Fruit fly (Drosophila melanogaster) whole organism, embryonic: ENCODE results near the gene mnd.

Experiments used
- Abd-B ChIP-seq: fragments of 200-800 bp; sonication (Bioruptor generic); optimal IDR thresholded peaks from 2 replicates; lab custom pipeline; 2018; ENCODE audit warnings: missing biosample characterization, mild to moderate bottlenecking, missing genetic modification characterization, moderate library complexity
- Ada2b ChIP-seq: fragments of 200-800 bp; sonication (Bioruptor generic); IDR thresholded peaks from 2 replicates; pipeline ENCODE4 v1.3.6; 2022; ENCODE audit warnings: missing biosample characterization, missing genetic modification characterization
- Atf-2 ChIP-seq: fragments of 200-800 bp; sonication (Bioruptor generic); optimal IDR thresholded peaks from 2 replicates; lab custom pipeline; 2016; ENCODE audit warnings: missing biosample characterization, missing genetic modification characterization
- Bgb ChIP-seq: fragments of 200-800 bp; sonication (Bioruptor generic); IDR thresholded peaks from 2 replicates; pipeline ENCODE4 v1.3.6; 2022; ENCODE audit warnings: missing biosample characterization, missing genetic modification characterization; ENCODE audit not compliant: partially characterized antibody
- BtbVII ChIP-seq: fragments of 200-800 bp; sonication (Bioruptor generic); optimal IDR thresholded peaks from 3 replicates; lab custom pipeline; 2017; ENCODE audit warnings: missing biosample characterization, mild to moderate bottlenecking, missing genetic modification characterization
- CG10267 ChIP-seq: fragments of 200-800 bp; sonication (Bioruptor generic); optimal IDR thresholded peaks from 2 replicates; lab custom pipeline; 2018; ENCODE audit warnings: missing biosample characterization, mild to moderate bottlenecking, missing genetic modification characterization, moderate library complexity
- CG15269 ChIP-seq: fragments of 200-800 bp; sonication (Bioruptor generic); optimal IDR thresholded peaks from 2 replicates; lab custom pipeline; 2018; ENCODE audit warnings: missing biosample characterization, mild to moderate bottlenecking, missing genetic modification characterization, moderate library complexity
- CG16813 ChIP-seq: fragments of 200-800 bp; sonication (Bioruptor generic); IDR thresholded peaks from 3 replicates; pipeline ENCODE4 v1.3.6; 2022; ENCODE audit warnings: missing biosample characterization, missing genetic modification characterization; ENCODE audit not compliant: partially characterized antibody
- CG17186 ChIP-seq: fragments of 200-800 bp; sonication (Bioruptor generic); optimal IDR thresholded peaks from 3 replicates; lab custom pipeline; 2017; ENCODE audit warnings: missing biosample characterization, missing genetic modification reagents, missing genetic modification characterization
- CG18011 ChIP-seq: fragments of 200-800 bp; sonication (Bioruptor generic); optimal IDR thresholded peaks from 2 replicates; lab custom pipeline; 2017; ENCODE audit warnings: missing biosample characterization, missing genetic modification characterization, mild to moderate bottlenecking, moderate library complexity, missing genotype
- CG4730 ChIP-seq: fragments of 200-800 bp; sonication (Bioruptor generic); IDR thresholded peaks from 2 replicates; pipeline ENCODE4 v1.3.6; 2022; ENCODE audit warnings: missing biosample characterization, missing genetic modification characterization
- CG6254 ChIP-seq: fragments of 200-800 bp; sonication (Bioruptor generic); optimal IDR thresholded peaks from 3 replicates; lab custom pipeline; 2017; ENCODE audit warnings: mild to moderate bottlenecking, missing biosample characterization, missing genetic modification reagents, missing genetic modification characterization
- CG8089 ChIP-seq: fragments of 200-800 bp; sonication (Bioruptor generic); optimal IDR thresholded peaks from 3 replicates; lab custom pipeline; 2016; ENCODE audit warnings: missing biosample characterization, missing genetic modification characterization
- CG8359 ChIP-seq: fragments of 200-800 bp; sonication (Bioruptor generic); optimal IDR thresholded peaks from 2 replicates; lab custom pipeline; 2017; ENCODE audit warnings: missing biosample characterization, mild to moderate bottlenecking, missing genetic modification characterization, borderline replicate concordance
- CG9727 ChIP-seq: fragments of 200-800 bp; sonication (Bioruptor generic); optimal IDR thresholded peaks from 3 replicates; lab custom pipeline; 2017; ENCODE audit warnings: missing biosample characterization, mild to moderate bottlenecking, missing genetic modification characterization
- CG9797 ChIP-seq: fragments of 200-800 bp; sonication (Bioruptor generic); optimal IDR thresholded peaks from 3 replicates; lab custom pipeline; 2018; ENCODE audit warnings: missing biosample characterization, mild to moderate bottlenecking, missing genetic modification characterization
- CG9932 ChIP-seq: fragments of 200-800 bp; sonication (Bioruptor generic); IDR thresholded peaks from 2 replicates; pipeline ENCODE4 v1.3.6; 2022; ENCODE audit warnings: missing biosample characterization, missing genetic modification characterization
- Camta ChIP-seq: fragments of 200-800 bp; sonication (Bioruptor generic); optimal IDR thresholded peaks from 2 replicates; lab custom pipeline; 2016; ENCODE audit warnings: missing biosample characterization, missing genetic modification characterization
- Eip74EF ChIP-seq, 2 experiments: fragments of 200-800 bp in 1 of 2; fragments of >200 bp in 1 of 2; sonication (Bioruptor generic) in 1 of 2; optimal IDR thresholded peaks; 2 replicates each; lab custom pipeline; 2017 to 2019; ENCODE audit warnings: missing biosample characterization in 2 of 2, missing genetic modification characterization in 2 of 2, mild to moderate bottlenecking in 1 of 2, moderate library complexity in 1 of 2
- HHEX ChIP-seq: fragments of 200-800 bp; sonication (Bioruptor generic); optimal IDR thresholded peaks from 3 replicates; lab custom pipeline; 2017; ENCODE audit warnings: missing biosample characterization, mild to moderate bottlenecking, missing genetic modification characterization, missing genetic modification reagents
- HLHmδ ChIP-seq: fragments of 200-800 bp; sonication (Bioruptor generic); optimal IDR thresholded peaks from 2 replicates; lab custom pipeline; 2018; ENCODE audit warnings: missing biosample characterization, mild to moderate bottlenecking, missing genetic modification characterization, moderate library complexity
- HmgZ ChIP-seq: fragments of 200-800 bp; sonication (Bioruptor generic); optimal IDR thresholded peaks from 2 replicates; lab custom pipeline; 2018; ENCODE audit warnings: missing biosample characterization, mild to moderate bottlenecking, missing genetic modification characterization
- Ptx1 ChIP-seq: fragments of 200-800 bp; sonication (Bioruptor generic); IDR thresholded peaks from 2 replicates; pipeline ENCODE4 v1.3.6; 2022; ENCODE audit warnings: missing biosample characterization, missing genetic modification characterization
- Ravus ChIP-seq: fragments of 200-800 bp; sonication (Bioruptor generic); IDR thresholded peaks from 2 replicates; pipeline ENCODE4 v1.3.6; 2022; ENCODE audit warnings: missing biosample characterization, missing genetic modification characterization
- Sin3A ChIP-seq: fragments of >200 bp; optimal IDR thresholded peaks from 2 replicates; lab custom pipeline; 2018
- Xrp1 ChIP-seq: fragments of 200-800 bp; sonication (Bioruptor generic); IDR thresholded peaks from 2 replicates; pipeline ENCODE4 v1.3.6; 2022; ENCODE audit warnings: missing biosample characterization, missing genetic modification characterization
- bowl ChIP-seq: fragments of 200-800 bp; sonication (Bioruptor generic); IDR thresholded peaks from 2 replicates; pipeline ENCODE4 v1.3.6; 2022; ENCODE audit warnings: missing biosample characterization, missing genetic modification characterization
- chm ChIP-seq: fragments of 200-800 bp; sonication (Bioruptor generic); IDR thresholded peaks from 2 replicates; pipeline ENCODE4 v1.3.6; 2022; ENCODE audit warnings: missing biosample characterization, missing genetic modification characterization
- ci ChIP-seq: fragments of 200-800 bp; sonication (Bioruptor generic); IDR thresholded peaks from 3 replicates; pipeline ENCODE4 v1.3.6; 2022; ENCODE audit warnings: missing biosample characterization, missing genetic modification characterization
- corto ChIP-seq: fragments of 200-800 bp; sonication (Bioruptor generic); optimal IDR thresholded peaks from 2 replicates; lab custom pipeline; 2016; ENCODE audit warnings: missing biosample characterization, mild to moderate bottlenecking, missing genetic modification characterization, moderate library complexity
- da ChIP-seq: fragments of 200-800 bp; sonication (Bioruptor generic); optimal IDR thresholded peaks from 2 replicates; lab custom pipeline; 2016; ENCODE audit warnings: missing biosample characterization, missing genetic modification characterization
- dati ChIP-seq: fragments of 200-800 bp; sonication (Bioruptor generic); IDR thresholded peaks from 2 replicates; pipeline ENCODE4 v1.3.6; 2022; ENCODE audit warnings: missing biosample characterization, missing genetic modification characterization
- fu2 ChIP-seq: fragments of 200-800 bp; sonication (Bioruptor generic); optimal IDR thresholded peaks from 2 replicates; lab custom pipeline; 2016; ENCODE audit warnings: missing biosample characterization, missing genetic modification characterization
- gcm ChIP-seq: fragments of 200-800 bp; sonication (Bioruptor generic); optimal IDR thresholded peaks from 2 replicates; lab custom pipeline; 2019; ENCODE audit warnings: missing biosample characterization, mild to moderate bottlenecking, missing genetic modification characterization, moderate library complexity
- gt ChIP-seq: fragments of 200-800 bp; sonication (Bioruptor generic); IDR thresholded peaks from 2 replicates; pipeline ENCODE4 v1.3.6; 2022; ENCODE audit warnings: missing biosample characterization, missing genetic modification characterization
- lilli ChIP-seq: fragments of 200-800 bp; sonication (Bioruptor generic); optimal IDR thresholded peaks from 3 replicates; lab custom pipeline; 2016; ENCODE audit warnings: missing biosample characterization, missing genetic modification characterization
- mirr ChIP-seq: fragments of 200-800 bp; sonication (Bioruptor generic); optimal IDR thresholded peaks from 3 replicates; lab custom pipeline; 2018; ENCODE audit warnings: missing biosample characterization, mild to moderate bottlenecking, missing genetic modification characterization
- nau ChIP-seq: fragments of 200-800 bp; sonication (Bioruptor generic); optimal IDR thresholded peaks from 3 replicates; lab custom pipeline; 2017; ENCODE audit warnings: missing biosample characterization, mild to moderate bottlenecking, missing genetic modification characterization, missing genetic modification reagents
- org-1 ChIP-seq: fragments of 200-800 bp; sonication (Bioruptor generic); optimal IDR thresholded peaks from 2 replicates; lab custom pipeline; 2017; ENCODE audit warnings: missing biosample characterization, missing genetic modification characterization
- pb ChIP-seq: fragments of 200-800 bp; sonication (Bioruptor generic); optimal IDR thresholded peaks from 3 replicates; lab custom pipeline; 2016; ENCODE audit warnings: missing biosample characterization, missing genetic modification characterization
- psq ChIP-seq: fragments of 200-800 bp; sonication (Bioruptor generic); optimal IDR thresholded peaks from 2 replicates; lab custom pipeline; 2017; ENCODE audit warnings: missing biosample characterization, missing genetic modification characterization
- ranshi ChIP-seq: fragments of 200-800 bp; sonication (Bioruptor generic); IDR thresholded peaks from 2 replicates; pipeline ENCODE4 v1.3.6; 2022; ENCODE audit warnings: missing biosample characterization, missing genetic modification characterization
- rib ChIP-seq: fragments of 200-800 bp; sonication (Bioruptor generic); IDR thresholded peaks from 2 replicates; pipeline ENCODE4 v1.3.6; 2022; ENCODE audit warnings: missing biosample characterization, missing genetic modification characterization
- row ChIP-seq: fragments of 200-800 bp; sonication (Bioruptor generic); IDR thresholded peaks from 3 replicates; pipeline ENCODE4 v1.3.6; 2022; ENCODE audit warnings: missing biosample characterization, missing genetic modification characterization
- salm ChIP-seq: fragments of 200-800 bp; sonication (Bioruptor generic); optimal IDR thresholded peaks from 2 replicates; lab custom pipeline; 2018; ENCODE audit warnings: missing biosample characterization, mild to moderate bottlenecking, missing genetic modification characterization
- sd ChIP-seq: fragments of 200-800 bp; sonication (Bioruptor generic); optimal IDR thresholded peaks from 3 replicates; lab custom pipeline; 2018; ENCODE audit warnings: missing biosample characterization, mild to moderate bottlenecking, missing genetic modification characterization, moderate library complexity
- sens-2 ChIP-seq: fragments of 200-800 bp; sonication (Bioruptor generic); IDR thresholded peaks from 2 replicates; pipeline ENCODE4 v1.3.6; 2022; ENCODE audit warnings: missing biosample characterization, missing genetic modification characterization
- seq ChIP-seq: fragments of 200-800 bp; sonication (Bioruptor generic); IDR thresholded peaks from 2 replicates; pipeline ENCODE4 v1.3.6; 2022; ENCODE audit warnings: missing biosample characterization, missing genetic modification characterization
- sim ChIP-seq: fragments of 200-800 bp; sonication (Bioruptor generic); IDR thresholded peaks from 2 replicates; pipeline ENCODE4 v1.3.6; 2022; ENCODE audit warnings: missing biosample characterization, missing genetic modification characterization
- unc-4 ChIP-seq: fragments of 200-800 bp; sonication (Bioruptor generic); IDR thresholded peaks from 2 replicates; pipeline ENCODE4 v1.3.6; 2022; ENCODE audit warnings: missing biosample characterization, missing genetic modification characterization; ENCODE audit not compliant: partially characterized antibody

mnd gene

dm6 chr3L:15011638-15012335, 26.9 kb downstream of the mnd start (continued):
- TF ChIP-seq CG8089 (GFP tag; lab: Kevin White, UChicago) (no peak), Atf-2 (GFP tag; lab: Kevin White, UChicago) (peak; percentile 16), psq (peak; percentile 39), Ptx1 (GFP tag; lab: Robert Waterston, UW) (peak; percentile 82), sim (peak; percentile 67; the same call in 1 of the 2 replicates), sens-2 (GFP tag; lab: Robert Waterston, UW) (peak; percentile 65), gt (GFP tag; lab: Robert Waterston, UW) (no peak), CG9727 (GFP tag; lab: Kevin White, UChicago) (peak; percentile 81), HHEX (GFP tag; lab: Kevin White, UChicago) (peak; percentile 71), rib (GFP tag; lab: Robert Waterston, UW) (no peak), CG6254 (GFP tag; lab: Kevin White, UChicago) (peak; percentile 49), org-1 (peak; percentile 62), ranshi (peak; percentile 80), CG15269 (peak; percentile 84), CG9932 (GFP tag; lab: Robert Waterston, UW) (no peak), gcm (peak; percentile 84), HmgZ (peak; percentile 45), salm (peak; percentile 74), unc-4 (GFP tag; lab: Robert Waterston, UW) (no peak), Bgb (GFP tag; lab: Robert Waterston, UW) (no peak), pb (no peak), row (GFP tag; lab: Robert Waterston, UW) (peak; percentile 83), chm (GFP tag; lab: Robert Waterston, UW) (peak; percentile 65; the same call in 1 of the 2 replicates), sd (tag; lab: Kevin White, UChicago) (peak; percentile 39), Ravus (GFP tag; lab: Robert Waterston, UW) (peak; percentile 23; the same call in 1 of the 2 replicates), dati (GFP tag; lab: Robert Waterston, UW) (no peak), CG17186 (GFP tag; lab: Kevin White, UChicago) (no peak), CG9797 (GFP tag; lab: Kevin White, UChicago) (no peak), BtbVII (GFP tag; lab: Kevin White, UChicago) (peak; percentile 61), CG18011 (GFP tag; lab: Kevin White, UChicago) (peak; percentile 17), Abd-B (GFP tag; lab: Kevin White, UChicago) (peak; percentile 87), mirr (peak; percentile 5), CG16813 (GFP tag; lab: Robert Waterston, UW) (no peak), nau (peak; percentile 25), HLHmδ (no peak), Eip74EF (GFP tag; optimal IDR thresholded peaks at IDR 0.05; lab: Kevin White, UChicago) (peak in 1 of 2 experiments; percentile 78), Camta (peak; percentile 18), seq (peak; percentile 65), da (no peak), CG4730 (peak; percentile 41), Xrp1 (GFP tag; lab: Robert Waterston, UW) (peak; percentile 87), Sin3A (no peak), Ada2b (GFP tag; lab: Robert Waterston, UW) (peak; percentile 79), lilli (GFP tag; lab: Kevin White, UChicago) (peak; percentile 50), fu2 (GFP tag; lab: Kevin White, UChicago) (no peak), corto (GFP tag; lab: Kevin White, UChicago) (no peak), CG10267 (tag; lab: Kevin White, UChicago) (peak; percentile 83), CG8359 (GFP tag; lab: Kevin White, UChicago) (peak; percentile 14), ci (peak; percentile 86), bowl (no peak)
